Worm (Caenorhabditis elegans) whole organism, L4 larva: ENCODE data around the gene B0244.6.

Source experiments
- D1046.2 ChIP-seq: fragments of 200-800 bp; sonication (Bioruptor generic); IDR thresholded peaks from 2 replicates; pipeline ENCODE4 v1.3.6; 2022; ENCODE audit warnings: missing genetic modification characterization, missing compliant biosample characterization
- F26F4.8 ChIP-seq: fragments of 200-800 bp; sonication (Bioruptor generic); conservative IDR thresholded peaks from 2 replicates; pipeline ENCODE4 v1.3.6; 2022; ENCODE audit warnings: missing genetic modification characterization, missing compliant biosample characterization
- T20F7.1 ChIP-seq: fragments of 200-800 bp; sonication (Bioruptor generic); optimal IDR thresholded peaks from 2 replicates; lab custom pipeline; 2018; ENCODE audit warnings: mild to moderate bottlenecking, missing genetic modification characterization, missing compliant biosample characterization
- T26A8.4 ChIP-seq: fragments of 200-800 bp; sonication (Bioruptor generic); IDR thresholded peaks from 2 replicates; pipeline ENCODE4 v1.3.6; 2022; ENCODE audit warnings: missing genetic modification characterization, missing compliant biosample characterization
- Y5F2A.4 ChIP-seq: fragments of 200-800 bp; sonication (Bioruptor generic); optimal IDR thresholded peaks from 2 replicates; lab custom pipeline; 2018; ENCODE audit warnings: mild to moderate bottlenecking, missing genetic modification characterization, missing compliant biosample characterization
- Y75B8A.6 ChIP-seq: fragments of 200-800 bp; sonication (Bioruptor generic); IDR thresholded peaks from 2 replicates; pipeline ENCODE4 v1.3.6; 2022; ENCODE audit warnings: missing genetic modification reagents, missing genetic modification characterization, missing compliant biosample characterization
- aha-1 ChIP-seq: fragments of 150-350 bp; peaks from one replicate; lab custom pipeline; 2014; ENCODE audit warnings: missing biosample characterization, missing genetic modification characterization
- arid-1 ChIP-seq: fragments of 200-800 bp; sonication (Bioruptor generic); conservative IDR thresholded peaks from 2 replicates; pipeline ENCODE4 v1.3.6; 2022; ENCODE audit warnings: missing genetic modification reagents, missing genetic modification characterization, missing compliant biosample characterization
- ctbp-1 ChIP-seq: fragments of 200-800 bp; sonication (Bioruptor generic); IDR thresholded peaks from 2 replicates; pipeline ENCODE4 v1.3.6; 2022; ENCODE audit warnings: missing genetic modification reagents, missing genetic modification characterization, missing compliant biosample characterization
- daf-12 ChIP-seq: fragments of 150-350 bp; optimal IDR thresholded peaks from 2 replicates; lab custom pipeline; 2014; ENCODE audit warnings: missing biosample characterization, missing genetic modification reagents, missing genetic modification characterization
- daf-16 ChIP-seq, 3 experiments: sonication (generic microtip); optimal IDR thresholded peaks; 2 replicates each; lab custom pipeline; 2016 to 2017; ENCODE audit warnings: missing genetic modification characterization in 3 of 3, missing genetic modification reagents in 3 of 3, mild to moderate bottlenecking in 2 of 3, missing compliant biosample characterization in 2 of 3, missing biosample characterization in 1 of 3, moderate library complexity in 1 of 3
- dmd-9 ChIP-seq: fragments of 200-800 bp; sonication (Bioruptor generic); IDR thresholded peaks from 2 replicates; pipeline ENCODE4 v1.3.6; 2022; ENCODE audit warnings: missing genetic modification reagents, missing genetic modification characterization, missing compliant biosample characterization
- dve-1 ChIP-seq: sonication (generic microtip); optimal IDR thresholded peaks from 2 replicates; lab custom pipeline; 2017; ENCODE audit warnings: antibody characterized with exemption, mild to moderate bottlenecking, missing genetic modification characterization, missing compliant biosample characterization; ENCODE audit not compliant: insufficient read depth
- egl-27 ChIP-seq: sonication (generic microtip); optimal IDR thresholded peaks from 3 replicates; lab custom pipeline; 2017; ENCODE audit warnings: missing biosample characterization, missing genetic modification reagents, missing genetic modification characterization
- fos-1 ChIP-seq: fragments of 150-350 bp; optimal IDR thresholded peaks from 2 replicates; lab custom pipeline; 2014; ENCODE audit warnings: missing biosample characterization, missing genetic modification characterization
- gei-8 ChIP-seq: fragments of 200-800 bp; sonication (Bioruptor generic); optimal IDR thresholded peaks from 2 replicates; lab custom pipeline; 2018; ENCODE audit warnings: mild to moderate bottlenecking, missing genetic modification characterization, missing compliant biosample characterization
- hlh-11 ChIP-seq: fragments of 200-800 bp; sonication (Bioruptor generic); optimal IDR thresholded peaks from 2 replicates; lab custom pipeline; 2018; ENCODE audit warnings: mild to moderate bottlenecking, missing genetic modification characterization, missing compliant biosample characterization
- hlh-30 ChIP-seq: sonication (generic microtip); optimal IDR thresholded peaks from 2 replicates; lab custom pipeline; 2017; ENCODE audit warnings: antibody characterized with exemption, mild to moderate bottlenecking, missing genetic modification characterization, missing compliant biosample characterization; ENCODE audit not compliant: insufficient read depth
- jun-1 ChIP-seq: fragments of 150-350 bp; optimal IDR thresholded peaks from 2 replicates; lab custom pipeline; 2014; ENCODE audit warnings: missing biosample characterization, missing genetic modification reagents, missing genetic modification characterization
- lim-7 ChIP-seq: fragments of 200-800 bp; sonication (Bioruptor generic); IDR thresholded peaks from 2 replicates; pipeline ENCODE4 v1.3.6; 2022; ENCODE audit warnings: missing genetic modification characterization, missing compliant biosample characterization
- lin-15B ChIP-seq: fragments of 150-350 bp; sonication (generic microtip); optimal IDR thresholded peaks from 3 replicates; lab custom pipeline; 2014; ENCODE audit warnings: missing biosample characterization, missing genetic modification characterization
- lin-38 ChIP-seq: fragments of 200-800 bp; sonication (Bioruptor generic); IDR thresholded peaks from 2 replicates; pipeline ENCODE4 v1.3.6; 2022; ENCODE audit warnings: missing genetic modification reagents, missing genetic modification characterization, missing compliant biosample characterization
- lsy-2 ChIP-seq, 2 experiments: fragments of 150-350 bp in 1 of 2; sonication (generic microtip) in 1 of 2; optimal IDR thresholded peaks; 2 replicates each; lab custom pipeline; 2014 to 2017; ENCODE audit warnings: missing biosample characterization in 2 of 2, missing genetic modification characterization in 2 of 2
- madf-5 ChIP-seq, 2 experiments: fragments of 200-800 bp; sonication (Bioruptor generic); IDR thresholded peaks; 2 replicates each; pipeline ENCODE4 v1.3.6; 2022; ENCODE audit warnings: missing compliant biosample characterization in 2 of 2, missing genetic modification characterization in 2 of 2
- madf-9 ChIP-seq: fragments of 200-800 bp; sonication (Bioruptor generic); conservative IDR thresholded peaks from 2 replicates; pipeline ENCODE4 v1.3.6; 2022; ENCODE audit warnings: missing genetic modification reagents, missing genetic modification characterization, missing compliant biosample characterization
- mep-1 ChIP-seq: fragments of 150-350 bp; sonication (generic microtip); optimal IDR thresholded peaks from 3 replicates; lab custom pipeline; 2014; ENCODE audit warnings: missing biosample characterization, missing genetic modification characterization
- mes-2 ChIP-seq: sonication (generic microtip); optimal IDR thresholded peaks from 2 replicates; lab custom pipeline; 2016; ENCODE audit warnings: missing genotype, mild to moderate bottlenecking, missing genetic modification characterization, missing compliant biosample characterization; ENCODE audit not compliant: poor library complexity, severe bottlenecking
- mxl-2 ChIP-seq: fragments of 200-800 bp; sonication (Bioruptor generic); conservative IDR thresholded peaks from 2 replicates; pipeline ENCODE4 v1.3.6; 2022; ENCODE audit warnings: missing genetic modification reagents, missing genetic modification characterization, missing compliant biosample characterization
- mxl-3 ChIP-seq: fragments of 200-800 bp; sonication (Bioruptor generic); optimal IDR thresholded peaks from 2 replicates; lab custom pipeline; 2018; ENCODE audit warnings: mild to moderate bottlenecking, missing genetic modification characterization, missing compliant biosample characterization
- nhr-28 ChIP-seq: fragments of 150-350 bp; optimal IDR thresholded peaks from 2 replicates; lab custom pipeline; 2014; ENCODE audit warnings: missing biosample characterization, missing genetic modification characterization
- nhr-48 ChIP-seq: sonication (generic microtip); optimal IDR thresholded peaks from 2 replicates; lab custom pipeline; 2016; ENCODE audit warnings: mild to moderate bottlenecking, missing genetic modification characterization, missing compliant biosample characterization
- pha-4 ChIP-seq, 2 experiments: fragments of 150-350 bp in 1 of 2; fragments of 200-800 bp in 1 of 2; sonication (Bioruptor generic) in 1 of 2; IDR thresholded peaks in 1 of 2; optimal IDR thresholded peaks in 1 of 2; 2 replicates each; pipeline versions ENCODE4 v1.3.6 to Lab custom; 2014 to 2022; ENCODE audit warnings: missing genetic modification characterization in 2 of 2, missing genetic modification reagents in 2 of 2, missing biosample characterization in 1 of 2, missing compliant biosample characterization in 1 of 2
- rbr-2 ChIP-seq: sonication (generic microtip); optimal IDR thresholded peaks from 2 replicates; lab custom pipeline; 2016; ENCODE audit warnings: missing genotype, missing genetic modification characterization, missing compliant biosample characterization
- set-16 ChIP-seq: fragments of 200-800 bp; sonication (Bioruptor generic); IDR thresholded peaks from 2 replicates; pipeline ENCODE4 v1.3.6; 2022; ENCODE audit warnings: missing genetic modification reagents, missing genetic modification characterization, missing compliant biosample characterization
- skn-1 ChIP-seq: fragments of 150-350 bp; optimal IDR thresholded peaks from 2 replicates; lab custom pipeline; 2014; ENCODE audit warnings: missing biosample characterization, missing genetic modification characterization
- snpc-1.2 ChIP-seq: fragments of 200-800 bp; sonication (Bioruptor generic); IDR thresholded peaks from 2 replicates; pipeline ENCODE4 v1.3.6; 2022; ENCODE audit warnings: missing genetic modification reagents, missing genetic modification characterization, missing compliant biosample characterization
- snpc-4 ChIP-seq: fragments of 150-350 bp; optimal IDR thresholded peaks from 2 replicates; lab custom pipeline; 2014; ENCODE audit warnings: missing biosample characterization, missing genetic modification characterization
- spr-1 ChIP-seq: sonication (generic microtip); optimal IDR thresholded peaks from 2 replicates; lab custom pipeline; 2016; ENCODE audit warnings: mild to moderate bottlenecking, missing genetic modification characterization, missing compliant biosample characterization
- tra-1 ChIP-seq: fragments of 200-800 bp; sonication (Bioruptor generic); IDR thresholded peaks from 2 replicates; pipeline ENCODE4 v1.3.6; 2022; ENCODE audit warnings: missing genetic modification reagents, missing genetic modification characterization, missing compliant biosample characterization
- unc-130 ChIP-seq: sonication (generic microtip); optimal IDR thresholded peaks from 2 replicates; lab custom pipeline; 2016; ENCODE audit warnings: missing genetic modification reagents, missing genetic modification characterization, missing compliant biosample characterization
- unc-62 ChIP-seq, 3 experiments: fragments of 150-350 bp in 1 of 3; sonication (generic microtip); optimal IDR thresholded peaks in 2 of 3; peaks in 1 of 3; 1 replicate in 1 of 3; 2 replicates in 2 of 3; lab custom pipeline; 2014 to 2017; ENCODE audit warnings: missing biosample characterization in 3 of 3, missing genetic modification characterization in 3 of 3, missing genetic modification reagents in 3 of 3, missing genotype in 1 of 3
- zip-2 ChIP-seq: fragments of 150-350 bp; optimal IDR thresholded peaks from 2 replicates; lab custom pipeline; 2014; ENCODE audit warnings: missing biosample characterization, missing genetic modification characterization
- ztf-11 ChIP-seq: fragments of 150-350 bp; optimal IDR thresholded peaks from 2 replicates; lab custom pipeline; 2014; ENCODE audit warnings: missing biosample characterization, missing genetic modification characterization

Gene B0244.6

ce11 chrIII:5758519-5759099, 20.8 kb downstream of the B0244.6 start (continued):
- TF ChIP-seq rbr-2 (tag; lab: Kevin White, UChicago) (peak; percentile 61), nhr-28 (tag; lab: Kevin White, UChicago) (no peak), spr-1 (no peak), set-16 (GFP tag; lab: Robert Waterston, UW) (no peak), hlh-11 (peak; percentile 64), fos-1 (tag; lab: Kevin White, UChicago) (no peak), lin-15B (tag; lab: Kevin White, UChicago) (no peak), zip-2 (tag; lab: Kevin White, UChicago) (no peak), gei-8 (GFP tag; lab: Kevin White, UChicago) (no peak), T20F7.1 (GFP tag; lab: Kevin White, UChicago) (no peak)

DNA sequence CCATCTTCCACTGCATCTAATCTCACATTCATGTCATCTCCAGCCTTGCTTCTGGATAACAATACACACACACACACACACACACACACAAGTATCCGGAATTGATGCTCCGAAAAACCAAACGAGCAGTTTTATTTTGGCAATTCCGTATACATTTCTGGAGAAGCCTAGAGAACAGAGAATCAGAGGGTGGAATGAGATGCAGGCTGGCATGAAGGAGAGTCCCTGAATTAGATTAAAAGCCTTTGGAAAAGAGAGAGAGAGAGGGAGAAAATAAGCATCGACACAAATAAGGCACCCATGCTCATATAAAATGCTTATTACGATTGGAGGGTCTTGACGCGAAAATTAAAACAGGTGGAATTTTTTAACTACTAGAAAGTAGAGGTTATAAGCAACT, 22.9 kb downstream of the B0244.6 start:
- TF ChIP-seq mep-1 (tag; lab: Kevin White, UChicago), result no peak
- TF ChIP-seq lsy-2 (tag; optimal IDR thresholded peaks at IDR 0.05; lab: Kevin White, UChicago), result peak in 1 of 2 experiments; percentile 28
- peak; percentile 85 for TF ChIP-seq aha-1
- TF ChIP-seq ctbp-1 (GFP tag; lab: Robert Waterston, UW), result 0 out of 2 replicates have a peak, but pooled peaks have one; percentile 7
- peak in 1 of 2 experiments; percentile 1 for TF ChIP-seq unc-62 (GFP tag; optimal IDR thresholded peaks at IDR 0.05 in 1 of 2; lab: Kevin White, UChicago)
- no peak for TF ChIP-seq unc-62 (tag; optimal IDR thresholded peaks at IDR 0.05; lab: Kevin White, UChicago)
- no peak for TF ChIP-seq madf-9 (GFP tag; lab: Robert Waterston, UW)
- TF ChIP-seq, all 104 proteins: peak for 4

- TF ChIP-seq daf-16 (GFP tag; optimal IDR thresholded peaks at IDR 0.05; lab: Kevin White, UChicago) (peak in 1 of 2 experiments; percentile 39), daf-16 (tag; optimal IDR thresholded peaks at IDR 0.05; lab: Kevin White, UChicago) (no peak), lim-7 (GFP tag; lab: Robert Waterston, UW) (peak; percentile 78), F26F4.8 (GFP tag; lab: Robert Waterston, UW) (peak; percentile 53), mes-2 (tag; lab: Kevin White, UChicago) (peak; percentile 17), snpc-1.2 (GFP tag; lab: Robert Waterston, UW) (peak; percentile 76), lin-38 (GFP tag; lab: Robert Waterston, UW) (peak; percentile 71), T26A8.4 (GFP tag; lab: Robert Waterston, UW) (peak; percentile 63), ztf-11 (tag; lab: Kevin White, UChicago) (no peak), skn-1 (tag; lab: Kevin White, UChicago) (no peak), fos-1 (tag; lab: Kevin White, UChicago) (no peak), arid-1 (GFP tag; lab: Robert Waterston, UW) (peak; percentile 10; the same call in 1 of the 2 replicates), unc-130 (GFP tag; lab: Kevin White, UChicago) (peak; percentile 50), zip-2 (tag; lab: Kevin White, UChicago) (no peak), Y75B8A.6 (peak; percentile 73; the same call in 1 of the 2 replicates), tra-1 (GFP tag; lab: Robert Waterston, UW) (peak; percentile 50), jun-1 (tag; lab: Kevin White, UChicago) (no peak), unc-62 (GFP tag; optimal IDR thresholded peaks at IDR 0.05 in 1 of 2; lab: Kevin White, UChicago) (peak in 1 of 2 experiments; percentile 67), unc-62 (tag; optimal IDR thresholded peaks at IDR 0.05; lab: Kevin White, UChicago) (no peak), dve-1 (tag; lab: Kevin White, UChicago) (peak; percentile 12), nhr-48 (tag; lab: Kevin White, UChicago) (no peak), egl-27 (tag; lab: Kevin White, UChicago) (no peak), daf-12 (no peak), mxl-2 (GFP tag; lab: Robert Waterston, UW) (0 out of 2 replicates have a peak, but pooled peaks have one; percentile 23), aha-1 (no peak), dmd-9 (GFP tag; lab: Robert Waterston, UW) (0 out of 2 replicates have a peak, but pooled peaks have one; percentile 14), mxl-3 (GFP tag; lab: Kevin White, UChicago) (peak; percentile 50), pha-4 (GFP tag; IDR thresholded peaks at IDR 0.05; lab: Robert Waterston, UW) (peak; percentile 65), pha-4 (tag; optimal IDR thresholded peaks at IDR 0.05; lab: Kevin White, UChicago) (no peak), lin-15B (tag; lab: Kevin White, UChicago) (no peak), madf-5 (GFP tag; IDR thresholded peaks at IDR 0.05; lab: Robert Waterston, UW) (0 out of 4 replicates have a peak, but pooled peaks of 1 of the 2 experiments have one; percentile 33), Y5F2A.4 (no peak), snpc-4 (tag; lab: Kevin White, UChicago) (no peak), D1046.2 (GFP tag; lab: Robert Waterston, UW) (0 out of 2 replicates have a peak, but pooled peaks have one; percentile 70), hlh-30 (tag; lab: Kevin White, UChicago) (peak; percentile 47)
Observed at ce11 chrIII:5761886-5762285, 24.1 kb downstream of the B0244.6 start.
